Worm (Caenorhabditis elegans) whole organism, L2 larva: Measurements from ENCODE around the gene lgc-1.

Source experiments
- ama-1 ChIP-seq: fragments of 150-350 bp; optimal IDR thresholded peaks from 2 replicates; lab custom pipeline; 2018; ENCODE audit warnings: inconsistent platforms
- elt-1 ChIP-seq: fragments of 150-350 bp; optimal IDR thresholded peaks from 2 replicates; lab custom pipeline; 2014; ENCODE audit warnings: missing biosample characterization, missing genetic modification characterization
- gmeb-1 ChIP-seq: fragments of 150-350 bp; optimal IDR thresholded peaks from 2 replicates; lab custom pipeline; 2014; ENCODE audit warnings: missing biosample characterization, missing genetic modification characterization
- lin-39 ChIP-seq: fragments of 150-350 bp; optimal IDR thresholded peaks from 2 replicates; lab custom pipeline; 2014; ENCODE audit warnings: missing biosample characterization, missing genetic modification reagents, missing genetic modification characterization
- ztf-11 ChIP-seq: sonication (generic microtip); optimal IDR thresholded peaks from 2 replicates; lab custom pipeline; 2017; ENCODE audit warnings: missing biosample characterization, missing genetic modification characterization

- no peak for TF ChIP-seq lin-39 (tag; lab: Kevin White, UChicago)
- no peak for TF ChIP-seq ama-1 (lab: Kevin White, UChicago)
- TF ChIP-seq elt-1 = no peak
- TF ChIP-seq gmeb-1 = no peak
- TF ChIP-seq ztf-11 (tag; lab: Kevin White, UChicago) = no peak
Measured at ce11 chrV:4181727-4182126, 46.9 kb downstream of the lgc-1 start.
